Worm (Caenorhabditis elegans) whole organism, mixed stage, embryonic: ENCODE results near the gene F14H3.14.
A peak's percentile ranks its signal among the peaks of the same experiment; 100 is the strongest.

ENCODE experiments used
- bed-3 ChIP-seq: fragments of 200-800 bp; sonication (Bioruptor generic); optimal IDR thresholded peaks from 3 replicates; lab custom pipeline; 2018; ENCODE audit warnings: mild to moderate bottlenecking, missing genetic modification characterization, moderate library complexity, missing compliant biosample characterization
- ceh-39 ChIP-seq: fragments of 150-350 bp; optimal IDR thresholded peaks from 2 replicates; lab custom pipeline; 2014; ENCODE audit warnings: missing biosample characterization, missing genetic modification characterization
- ceh-43 ChIP-seq: fragments of 200-800 bp; sonication (Bioruptor generic); optimal IDR thresholded peaks from 2 replicates; lab custom pipeline; 2018; ENCODE audit warnings: mild to moderate bottlenecking, missing genetic modification characterization, moderate library complexity, missing compliant biosample characterization
- ceh-83 ChIP-seq: fragments of 200-800 bp; sonication (Bioruptor generic); optimal IDR thresholded peaks from 2 replicates; lab custom pipeline; 2018; ENCODE audit warnings: mild to moderate bottlenecking, missing genetic modification characterization, missing compliant biosample characterization
- ces-1 ChIP-seq: fragments of 150-350 bp; optimal IDR thresholded peaks from 2 replicates; lab custom pipeline; 2014; ENCODE audit warnings: missing biosample characterization, missing genetic modification reagents, missing genetic modification characterization
- cnd-1 ChIP-seq: fragments of 200-800 bp; sonication (Bioruptor generic); optimal IDR thresholded peaks from 2 replicates; lab custom pipeline; 2018; ENCODE audit warnings: mild to moderate bottlenecking, missing genetic modification characterization, missing compliant biosample characterization
- drap-1 ChIP-seq: fragments of 200-800 bp; sonication (Bioruptor generic); optimal IDR thresholded peaks from 3 replicates; lab custom pipeline; 2018; ENCODE audit warnings: mild to moderate bottlenecking, missing genetic modification characterization, missing compliant biosample characterization
- elt-1 ChIP-seq: sonication (generic microtip); optimal IDR thresholded peaks from 2 replicates; lab custom pipeline; 2017; ENCODE audit warnings: missing genetic modification characterization, mild to moderate bottlenecking, missing compliant biosample characterization, antibody characterized with exemption, moderate library complexity, borderline replicate concordance; ENCODE audit not compliant: insufficient read depth
- elt-3 ChIP-seq: fragments of 150-350 bp; optimal IDR thresholded peaks from 2 replicates; lab custom pipeline; 2014; ENCODE audit warnings: missing biosample characterization, missing genetic modification characterization
- flh-1 ChIP-seq: fragments of 200-800 bp; sonication (Bioruptor generic); optimal IDR thresholded peaks from 2 replicates; lab custom pipeline; 2018; ENCODE audit warnings: mild to moderate bottlenecking, missing genetic modification characterization, moderate library complexity, missing compliant biosample characterization
- ham-2 ChIP-seq: fragments of 200-800 bp; sonication (Bioruptor generic); optimal IDR thresholded peaks from 2 replicates; lab custom pipeline; 2018; ENCODE audit warnings: mild to moderate bottlenecking, missing genetic modification characterization, missing compliant biosample characterization
- hlh-1 ChIP-seq: fragments of 150-350 bp; optimal IDR thresholded peaks from 2 replicates; lab custom pipeline; 2014; ENCODE audit warnings: missing biosample characterization, missing genetic modification reagents, missing genetic modification characterization
- lin-13 ChIP-seq: fragments of 150-350 bp; optimal IDR thresholded peaks from 2 replicates; lab custom pipeline; 2014; ENCODE audit warnings: missing biosample characterization, missing genetic modification characterization
- lin-32 ChIP-seq: fragments of 200-800 bp; sonication (Bioruptor generic); optimal IDR thresholded peaks from 2 replicates; lab custom pipeline; 2018; ENCODE audit warnings: mild to moderate bottlenecking, missing genetic modification characterization, missing compliant biosample characterization
- lsy-2 ChIP-seq: fragments of 150-350 bp; optimal IDR thresholded peaks from 2 replicates; lab custom pipeline; 2014; ENCODE audit warnings: missing biosample characterization, missing genetic modification characterization
- mab-5 ChIP-seq: fragments of 150-350 bp; optimal IDR thresholded peaks from 2 replicates; lab custom pipeline; 2014; ENCODE audit warnings: missing biosample characterization, missing genetic modification characterization
- mls-2 ChIP-seq: sonication (generic microtip); optimal IDR thresholded peaks from 2 replicates; lab custom pipeline; 2016; ENCODE audit warnings: mild to moderate bottlenecking, missing genetic modification characterization, moderate library complexity, missing compliant biosample characterization
- nhr-12 ChIP-seq: fragments of 150-350 bp; optimal IDR thresholded peaks from 2 replicates; lab custom pipeline; 2014; ENCODE audit warnings: missing biosample characterization, missing genetic modification characterization
- nhr-237 ChIP-seq: fragments of 150-350 bp; optimal IDR thresholded peaks from 2 replicates; lab custom pipeline; 2014; ENCODE audit warnings: missing biosample characterization, missing genetic modification characterization
- nhr-28 ChIP-seq: fragments of 150-350 bp; optimal IDR thresholded peaks from 2 replicates; lab custom pipeline; 2014; ENCODE audit warnings: missing biosample characterization, missing genetic modification characterization
- nhr-76 ChIP-seq: sonication (generic microtip); optimal IDR thresholded peaks from 2 replicates; lab custom pipeline; 2017; ENCODE audit warnings: missing biosample characterization, missing genetic modification characterization
- pha-4 ChIP-seq: fragments of 150-350 bp; optimal IDR thresholded peaks from 2 replicates; lab custom pipeline; 2018; ENCODE audit warnings: missing biosample characterization, missing genetic modification reagents, missing genetic modification characterization
- sem-2 ChIP-seq: fragments of 200-800 bp; sonication (Bioruptor generic); optimal IDR thresholded peaks from 2 replicates; lab custom pipeline; 2018; ENCODE audit warnings: mild to moderate bottlenecking, missing genetic modification characterization, missing compliant biosample characterization
- snpc-4 ChIP-seq: fragments of 150-350 bp; optimal IDR thresholded peaks from 2 replicates; lab custom pipeline; 2014; ENCODE audit warnings: missing biosample characterization, missing genetic modification characterization
- sptf-1 ChIP-seq: sonication (generic microtip); optimal IDR thresholded peaks from 2 replicates; lab custom pipeline; 2017; ENCODE audit warnings: mild to moderate bottlenecking, missing genetic modification characterization, moderate library complexity, missing compliant biosample characterization
- tbx-8 ChIP-seq: fragments of 200-800 bp; sonication (Bioruptor generic); optimal IDR thresholded peaks from 2 replicates; lab custom pipeline; 2018; ENCODE audit warnings: mild to moderate bottlenecking, missing genetic modification characterization, moderate library complexity, missing compliant biosample characterization
- unc-120 ChIP-seq: sonication (generic microtip); optimal IDR thresholded peaks from 2 replicates; lab custom pipeline; 2017; ENCODE audit warnings: missing genetic modification characterization, missing compliant biosample characterization; ENCODE audit not compliant: poor library complexity, severe bottlenecking
- unc-39 ChIP-seq: fragments of 150-350 bp; optimal IDR thresholded peaks from 2 replicates; lab custom pipeline; 2014; ENCODE audit warnings: missing biosample characterization, missing genetic modification characterization
- unc-62 ChIP-seq: fragments of 150-350 bp; optimal IDR thresholded peaks from 2 replicates; lab custom pipeline; 2014; ENCODE audit warnings: missing biosample characterization, missing genetic modification reagents, missing genetic modification characterization
- zip-8 ChIP-seq: fragments of 150-350 bp; optimal IDR thresholded peaks from 2 replicates; lab custom pipeline; 2014; ENCODE audit warnings: missing biosample characterization, missing genetic modification characterization
- ztf-11 ChIP-seq: fragments of 150-350 bp; optimal IDR thresholded peaks from 2 replicates; lab custom pipeline; 2014; ENCODE audit warnings: missing biosample characterization, missing genetic modification characterization

Gene F14H3.14

ce11 chrV:16062788-16063187, at the start of gene F14H3.14:
Gene F14H3.14 (minus strand): TSS chrV:16062888.
- TF ChIP-seq ces-1 (GFP tag; lab: Kevin White, UChicago) = no peak
- TF ChIP-seq tbx-8 (GFP tag; lab: Kevin White, UChicago) = no peak
- TF ChIP-seq lsy-2 (tag; lab: Kevin White, UChicago) = no peak
- no peak for TF ChIP-seq mab-5

DNA sequence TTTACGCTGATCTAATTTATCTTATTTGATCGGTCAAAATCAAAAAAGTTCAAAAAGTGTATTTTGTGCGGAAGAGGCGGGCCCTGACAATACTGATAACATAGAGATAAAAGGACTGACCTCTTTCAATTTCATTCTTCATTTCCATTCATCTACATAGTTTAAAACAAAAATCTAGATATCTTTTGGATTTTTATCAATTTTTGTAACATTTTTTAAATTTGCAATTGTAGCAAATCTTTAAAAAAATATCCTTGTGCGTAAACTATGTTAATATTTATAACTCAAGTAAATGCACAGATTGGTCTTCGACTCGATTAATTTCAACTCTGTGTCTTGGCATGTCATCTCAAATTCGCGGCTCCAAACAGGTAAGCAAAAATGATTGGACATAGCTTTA, 40.9 kb upstream of the F14H3.14 start, which contains the start of gene argk-1:
Gene argk-1 (plus strand): TSS at position 301 of the 400 bp plus-strand sequence.
- no peak for TF ChIP-seq ham-2 (GFP tag; lab: Kevin White, UChicago)
- no peak for TF ChIP-seq nhr-76 (tag; lab: Kevin White, UChicago)
- TF ChIP-seq pha-4 = no peak
- no peak for TF ChIP-seq snpc-4 (tag; lab: Kevin White, UChicago)
- TF ChIP-seq zip-8 = no peak
- TF ChIP-seq ceh-83 (GFP tag; lab: Kevin White, UChicago) = no peak
- no peak for TF ChIP-seq drap-1 (GFP tag; lab: Kevin White, UChicago)
- no peak for TF ChIP-seq ztf-11 (tag; lab: Kevin White, UChicago)
- no peak for TF ChIP-seq unc-39
- TF ChIP-seq mls-2 (tag; lab: Kevin White, UChicago) = no peak
- TF ChIP-seq bed-3 (GFP tag; lab: Kevin White, UChicago) = no peak
- no peak for TF ChIP-seq cnd-1 (tag; lab: Kevin White, UChicago)
- TF ChIP-seq elt-3 (tag; lab: Kevin White, UChicago) = no peak

- TF ChIP-seq pha-4 (no peak), ceh-43 (no peak), mls-2 (tag; lab: Kevin White, UChicago) (no peak), elt-1 (tag; lab: Kevin White, UChicago) (no peak), lsy-2 (tag; lab: Kevin White, UChicago) (no peak), ces-1 (GFP tag; lab: Kevin White, UChicago) (no peak), lin-32 (GFP tag; lab: Kevin White, UChicago) (no peak), ceh-39 (tag; lab: Kevin White, UChicago) (no peak), tbx-8 (GFP tag; lab: Kevin White, UChicago) (no peak), cnd-1 (tag; lab: Kevin White, UChicago) (no peak), drap-1 (GFP tag; lab: Kevin White, UChicago) (no peak), sptf-1 (no peak)
- TF ChIP-seq, all 35 proteins: peak for 0
These were observed 37.5 kb upstream of the F14H3.14 start, which contains the start of gene cth-1 for ce11 chrV:16100103-16100730. Gene cth-1 (plus strand): TSS chrV:16100680.

- no peak for TF ChIP-seq ham-2 (GFP tag; lab: Kevin White, UChicago)
- TF ChIP-seq ceh-43 = no peak
- no peak for TF ChIP-seq nhr-28
- TF ChIP-seq lsy-2 (tag; lab: Kevin White, UChicago) = no peak
- TF ChIP-seq nhr-237 (tag; lab: Kevin White, UChicago) = no peak
- TF ChIP-seq tbx-8 (GFP tag; lab: Kevin White, UChicago) = no peak
- TF ChIP-seq lin-32 (GFP tag; lab: Kevin White, UChicago) = no peak
- TF ChIP-seq ceh-83 (GFP tag; lab: Kevin White, UChicago) = no peak
- TF ChIP-seq, all 35 proteins: peak for 0
These were observed 36.8 kb upstream of the F14H3.14 start, which contains the start of gene str-7 for ce11 chrV:16099441-16099840. Gene str-7 (minus strand): TSS chrV:16099541.

- TF ChIP-seq cnd-1 (tag; lab: Kevin White, UChicago) (peak; percentile 64), nhr-12 (tag; lab: Kevin White, UChicago) (no peak), ceh-39 (tag; lab: Kevin White, UChicago) (no peak), zip-8 (peak; percentile 5), unc-120 (tag; lab: Kevin White, UChicago) (no peak)
These were observed 32.2 kb upstream of the F14H3.14 start for ce11 chrV:16094862-16095261.

ce11 chrV:16094284-16094683, 31.6 kb upstream of the F14H3.14 start, which contains the start of gene F22B8.7:
Gene F22B8.7 (plus strand): TSS chrV:16094584.
- TF ChIP-seq lin-32 (GFP tag; lab: Kevin White, UChicago) (no peak), nhr-237 (tag; lab: Kevin White, UChicago) (no peak), unc-62 (GFP tag; lab: Kevin White, UChicago) (no peak), flh-1 (GFP tag; lab: Kevin White, UChicago) (no peak), elt-3 (tag; lab: Kevin White, UChicago) (no peak), unc-120 (tag; lab: Kevin White, UChicago) (no peak), lin-13 (tag; lab: Kevin White, UChicago) (no peak), ceh-39 (tag; lab: Kevin White, UChicago) (no peak), cnd-1 (tag; lab: Kevin White, UChicago) (no peak), nhr-76 (tag; lab: Kevin White, UChicago) (no peak), ztf-11 (tag; lab: Kevin White, UChicago) (no peak), hlh-1 (no peak), sem-2 (GFP tag; lab: Kevin White, UChicago) (no peak), elt-1 (tag; lab: Kevin White, UChicago) (no peak), ces-1 (GFP tag; lab: Kevin White, UChicago) (no peak)
